Fruit fly (Drosophila melanogaster) whole organism, embryonic: Measurements from ENCODE around the gene loj.

Experiments used
- Abd-B ChIP-seq: fragments of 200-800 bp; sonication (Bioruptor generic); optimal IDR thresholded peaks from 2 replicates; lab custom pipeline; 2018; ENCODE audit warnings: missing biosample characterization, mild to moderate bottlenecking, missing genetic modification characterization, moderate library complexity
- Ada2b ChIP-seq: fragments of 200-800 bp; sonication (Bioruptor generic); IDR thresholded peaks from 2 replicates; pipeline ENCODE4 v1.3.6; 2022; ENCODE audit warnings: missing biosample characterization, missing genetic modification characterization
- B-H2 ChIP-seq: fragments of 200-800 bp; sonication (Bioruptor generic); optimal IDR thresholded peaks from 2 replicates; lab custom pipeline; 2018; ENCODE audit warnings: missing biosample characterization, mild to moderate bottlenecking, missing genetic modification characterization
- Bteb2 ChIP-seq: fragments of 200-800 bp; sonication (Bioruptor generic); optimal IDR thresholded peaks from 2 replicates; lab custom pipeline; 2016; ENCODE audit warnings: missing biosample characterization, missing genetic modification characterization
- CG10565 ChIP-seq: fragments of 200-800 bp; sonication (Bioruptor generic); optimal IDR thresholded peaks from 3 replicates; lab custom pipeline; 2016; ENCODE audit warnings: missing biosample characterization, mild to moderate bottlenecking, missing genetic modification characterization
- CG10979 ChIP-seq: fragments of 200-800 bp; sonication (Bioruptor generic); optimal IDR thresholded peaks from 2 replicates; lab custom pipeline; 2018; ENCODE audit warnings: missing biosample characterization, mild to moderate bottlenecking, missing genetic modification characterization, moderate library complexity
- CG11695 ChIP-seq: fragments of 200-800 bp; sonication (Bioruptor generic); IDR thresholded peaks from 3 replicates; pipeline ENCODE4 v1.3.6; 2022; ENCODE audit warnings: missing biosample characterization, missing genetic modification characterization
- CG14050 ChIP-seq: fragments of 200-800 bp; sonication (Bioruptor generic); IDR thresholded peaks from 3 replicates; pipeline ENCODE4 v1.3.6; 2022; ENCODE audit warnings: missing biosample characterization, missing genetic modification characterization
- CG14667 ChIP-seq: fragments of 200-800 bp; sonication (Bioruptor generic); IDR thresholded peaks from 2 replicates; pipeline ENCODE4 v1.3.6; 2022; ENCODE audit warnings: missing biosample characterization, missing genetic modification characterization
- CG17186 ChIP-seq: fragments of 200-800 bp; sonication (Bioruptor generic); optimal IDR thresholded peaks from 3 replicates; lab custom pipeline; 2017; ENCODE audit warnings: missing biosample characterization, missing genetic modification reagents, missing genetic modification characterization
- CG1792 ChIP-seq: fragments of 200-800 bp; sonication (Bioruptor generic); optimal IDR thresholded peaks from 2 replicates; lab custom pipeline; 2016; ENCODE audit warnings: missing biosample characterization, missing genetic modification characterization
- CG18476 ChIP-seq: fragments of 200-800 bp; sonication (Bioruptor generic); optimal IDR thresholded peaks from 2 replicates; lab custom pipeline; 2016; ENCODE audit warnings: missing biosample characterization, mild to moderate bottlenecking, missing genetic modification characterization
- CG30020 ChIP-seq: fragments of 200-800 bp; optimal IDR thresholded peaks from 2 replicates; lab custom pipeline; 2019; ENCODE audit warnings: missing biosample characterization, mild to moderate bottlenecking, missing genetic modification characterization, moderate library complexity
- CG30403 ChIP-seq: fragments of 200-800 bp; sonication (Bioruptor generic); optimal IDR thresholded peaks from 3 replicates; lab custom pipeline; 2016; ENCODE audit warnings: missing biosample characterization, missing genetic modification characterization
- CG5180 ChIP-seq: fragments of 200-800 bp; sonication (Bioruptor generic); optimal IDR thresholded peaks from 3 replicates; lab custom pipeline; 2017; ENCODE audit warnings: missing biosample characterization, missing genetic modification characterization, mild to moderate bottlenecking, moderate library complexity, missing genetic modification reagents
- CG6272 ChIP-seq: fragments of 200-800 bp; sonication (Bioruptor generic); IDR thresholded peaks from 2 replicates; pipeline ENCODE4 v1.3.6; 2022; ENCODE audit warnings: missing biosample characterization, missing genetic modification characterization
- CG7786 ChIP-seq: fragments of 200-800 bp; sonication (Bioruptor generic); optimal IDR thresholded peaks from 2 replicates; lab custom pipeline; 2016; ENCODE audit warnings: missing biosample characterization, missing genetic modification characterization
- CG7928 ChIP-seq: fragments of 200-800 bp; sonication (Bioruptor generic); optimal IDR thresholded peaks from 2 replicates; lab custom pipeline; 2017; ENCODE audit warnings: missing biosample characterization, mild to moderate bottlenecking, missing genetic modification characterization
- CG7987 ChIP-seq: fragments of 200-800 bp; sonication (Bioruptor generic); optimal IDR thresholded peaks from 2 replicates; lab custom pipeline; 2018; ENCODE audit warnings: missing biosample characterization, mild to moderate bottlenecking, missing genetic modification characterization, moderate library complexity
- CG8478 ChIP-seq: fragments of >200 bp; optimal IDR thresholded peaks from 2 replicates; lab custom pipeline; 2018
- CG9817 ChIP-seq: fragments of 200-800 bp; sonication (Bioruptor generic); optimal IDR thresholded peaks from 2 replicates; lab custom pipeline; 2018; ENCODE audit warnings: missing biosample characterization, mild to moderate bottlenecking, missing genetic modification characterization, moderate library complexity
- Deaf1 ChIP-seq: fragments of 200-800 bp; optimal IDR thresholded peaks from 3 replicates; lab custom pipeline; 2019; ENCODE audit warnings: missing biosample characterization, mild to moderate bottlenecking, missing genetic modification characterization, moderate library complexity
- Doc2 ChIP-seq: fragments of 200-800 bp; sonication (Bioruptor generic); IDR thresholded peaks from 2 replicates; pipeline ENCODE4 v1.3.6; 2022; ENCODE audit warnings: missing biosample characterization, missing genetic modification characterization
- Dref ChIP-seq: fragments of 200-800 bp; sonication (Bioruptor generic); IDR thresholded peaks from 2 replicates; pipeline ENCODE4 v1.3.6; 2022; ENCODE audit warnings: missing biosample characterization, missing genetic modification characterization
- Eip74EF ChIP-seq, 2 experiments: fragments of 200-800 bp in 1 of 2; fragments of >200 bp in 1 of 2; sonication (Bioruptor generic) in 1 of 2; optimal IDR thresholded peaks; 2 replicates each; lab custom pipeline; 2017 to 2019; ENCODE audit warnings: missing biosample characterization in 2 of 2, missing genetic modification characterization in 2 of 2, mild to moderate bottlenecking in 1 of 2, moderate library complexity in 1 of 2
- Fer2 ChIP-seq: fragments of 200-800 bp; sonication (Bioruptor generic); optimal IDR thresholded peaks from 2 replicates; lab custom pipeline; 2018; ENCODE audit warnings: missing biosample characterization, mild to moderate bottlenecking, missing genetic modification characterization, moderate library complexity
- Fer3 ChIP-seq: fragments of 200-800 bp; sonication (Bioruptor generic); optimal IDR thresholded peaks from 2 replicates; lab custom pipeline; 2018; ENCODE audit warnings: missing biosample characterization, mild to moderate bottlenecking, missing genetic modification characterization, moderate library complexity
- HLH4C ChIP-seq: fragments of 200-800 bp; sonication (Bioruptor generic); IDR thresholded peaks from 3 replicates; pipeline ENCODE4 v1.3.6; 2022; ENCODE audit warnings: missing biosample characterization, missing genetic modification characterization; ENCODE audit not compliant: partially characterized antibody
- Kr ChIP-seq: fragments of 200-800 bp; sonication (Bioruptor generic); optimal IDR thresholded peaks from 2 replicates; lab custom pipeline; 2017; ENCODE audit warnings: missing biosample characterization, mild to moderate bottlenecking, missing genetic modification characterization
- Lhr ChIP-seq: fragments of 200-800 bp; sonication (Bioruptor generic); optimal IDR thresholded peaks from 3 replicates; lab custom pipeline; 2017; ENCODE audit warnings: mild to moderate bottlenecking, missing biosample characterization, missing genetic modification reagents, missing genetic modification characterization
- Meics ChIP-seq: fragments of 200-800 bp; sonication (Bioruptor generic); optimal IDR thresholded peaks from 2 replicates; lab custom pipeline; 2017; ENCODE audit warnings: missing biosample characterization, mild to moderate bottlenecking, missing genetic modification characterization
- Neu2 ChIP-seq: fragments of 200-800 bp; sonication (Bioruptor generic); optimal IDR thresholded peaks from 3 replicates; lab custom pipeline; 2016; ENCODE audit warnings: missing biosample characterization, missing genetic modification characterization, borderline replicate concordance
- Nf-YA ChIP-seq: fragments of 200-800 bp; sonication (Bioruptor generic); IDR thresholded peaks from 2 replicates; pipeline ENCODE4 v1.3.6; 2022; ENCODE audit warnings: missing biosample characterization, missing genetic modification characterization
- al ChIP-seq: fragments of 200-800 bp; sonication (Bioruptor generic); IDR thresholded peaks from 2 replicates; pipeline ENCODE4 v1.3.6; 2022; ENCODE audit warnings: missing biosample characterization, missing genetic modification characterization
- ci ChIP-seq: fragments of 200-800 bp; sonication (Bioruptor generic); IDR thresholded peaks from 3 replicates; pipeline ENCODE4 v1.3.6; 2022; ENCODE audit warnings: missing biosample characterization, missing genetic modification characterization
- disco-r ChIP-seq: fragments of 200-800 bp; sonication (Bioruptor generic); optimal IDR thresholded peaks from 2 replicates; lab custom pipeline; 2016; ENCODE audit warnings: missing biosample characterization, missing genetic modification characterization
- dysf ChIP-seq: fragments of 200-800 bp; sonication (Bioruptor generic); IDR thresholded peaks from 3 replicates; pipeline ENCODE4 v1.3.6; 2022; ENCODE audit warnings: missing biosample characterization, missing genetic modification characterization
- ems ChIP-seq: fragments of 200-800 bp; sonication (Bioruptor generic); optimal IDR thresholded peaks from 3 replicates; lab custom pipeline; 2016; ENCODE audit warnings: missing biosample characterization, missing genetic modification characterization
- fd102C ChIP-seq: fragments of 200-800 bp; sonication (Bioruptor generic); optimal IDR thresholded peaks from 2 replicates; lab custom pipeline; 2018; ENCODE audit warnings: missing biosample characterization, mild to moderate bottlenecking, missing genetic modification characterization, moderate library complexity
- jigr1 ChIP-seq: fragments of 200-800 bp; sonication (Bioruptor generic); IDR thresholded peaks from 3 replicates; pipeline ENCODE4 v1.3.6; 2022; ENCODE audit warnings: missing biosample characterization, missing genetic modification characterization
- klu ChIP-seq: fragments of 200-800 bp; sonication (Bioruptor generic); IDR thresholded peaks from 2 replicates; pipeline ENCODE4 v1.3.6; 2022; ENCODE audit warnings: missing biosample characterization, missing genetic modification characterization
- lbe ChIP-seq: fragments of 200-800 bp; sonication (Bioruptor generic); optimal IDR thresholded peaks from 2 replicates; lab custom pipeline; 2016; ENCODE audit warnings: missing biosample characterization, mild to moderate bottlenecking, missing genetic modification characterization
- nmo ChIP-seq: fragments of 200-800 bp; sonication (Bioruptor generic); optimal IDR thresholded peaks from 2 replicates; lab custom pipeline; 2018; ENCODE audit warnings: missing biosample characterization, mild to moderate bottlenecking, missing genetic modification characterization, moderate library complexity
- org-1 ChIP-seq: fragments of 200-800 bp; sonication (Bioruptor generic); optimal IDR thresholded peaks from 2 replicates; lab custom pipeline; 2017; ENCODE audit warnings: missing biosample characterization, missing genetic modification characterization
- ranshi ChIP-seq: fragments of 200-800 bp; sonication (Bioruptor generic); IDR thresholded peaks from 2 replicates; pipeline ENCODE4 v1.3.6; 2022; ENCODE audit warnings: missing biosample characterization, missing genetic modification characterization
- row ChIP-seq: fragments of 200-800 bp; sonication (Bioruptor generic); IDR thresholded peaks from 3 replicates; pipeline ENCODE4 v1.3.6; 2022; ENCODE audit warnings: missing biosample characterization, missing genetic modification characterization
- slou ChIP-seq: fragments of 200-800 bp; sonication (Bioruptor generic); optimal IDR thresholded peaks from 3 replicates; lab custom pipeline; 2016; ENCODE audit warnings: missing biosample characterization, missing genetic modification characterization
- sna ChIP-seq: fragments of 200-800 bp; sonication (Bioruptor generic); IDR thresholded peaks from 2 replicates; pipeline ENCODE4 v1.3.6; 2022; ENCODE audit warnings: missing biosample characterization, missing genetic modification characterization; ENCODE audit not compliant: partially characterized antibody
- sr ChIP-seq: fragments of 200-800 bp; sonication (Bioruptor generic); IDR thresholded peaks from 3 replicates; pipeline ENCODE4 v1.3.6; 2022; ENCODE audit warnings: missing biosample characterization, missing genetic modification characterization
- unpg ChIP-seq: fragments of 200-800 bp; sonication (Bioruptor generic); optimal IDR thresholded peaks from 3 replicates; lab custom pipeline; 2018; ENCODE audit warnings: missing biosample characterization, mild to moderate bottlenecking, missing genetic modification characterization, moderate library complexity
- wek ChIP-seq: fragments of 200-800 bp; sonication (Bioruptor generic); optimal IDR thresholded peaks from 3 replicates; lab custom pipeline; 2018; ENCODE audit warnings: missing biosample characterization, mild to moderate bottlenecking, missing genetic modification characterization, moderate library complexity

Gene loj

DNA sequence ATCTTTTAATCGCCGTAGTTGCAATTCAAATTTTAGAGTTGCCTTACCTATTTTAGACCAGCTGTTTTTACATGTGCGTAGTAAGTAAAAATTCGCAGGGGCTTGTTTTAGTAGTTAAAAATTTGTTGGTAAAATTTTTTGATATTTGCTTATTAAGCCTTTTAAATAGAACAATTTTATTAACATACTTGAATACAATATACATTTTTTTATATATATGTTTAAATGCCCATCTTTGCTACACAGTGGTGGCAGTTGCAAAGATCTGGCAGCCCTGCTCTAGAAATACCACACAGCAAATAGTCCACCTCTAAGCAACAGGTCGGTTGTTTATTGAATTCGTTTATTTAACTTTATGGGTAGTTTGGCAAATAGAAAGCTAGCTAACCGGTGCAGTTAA lies at the start of gene loj, which contains the start of gene CG10467 (continued):
- TF ChIP-seq CG7987 (GFP tag; lab: Kevin White, UChicago), result peak; percentile 73
- peak; percentile 98 for TF ChIP-seq nmo (GFP tag; lab: Kevin White, UChicago)
- TF ChIP-seq CG30403 (GFP tag; lab: Kevin White, UChicago), result peak; percentile 97
- peak; percentile 96 for TF ChIP-seq slou
- peak; percentile 50 for TF ChIP-seq CG10565
- TF ChIP-seq row (GFP tag; lab: Robert Waterston, UW), result peak; percentile 98
- peak; percentile 75 for TF ChIP-seq org-1 (GFP tag; lab: Kevin White, UChicago)
- peak; percentile 98 for TF ChIP-seq dysf
- TF ChIP-seq B-H2 (GFP tag; lab: Kevin White, UChicago), result peak; percentile 94
- peak; percentile 75 for TF ChIP-seq lbe (GFP tag; lab: Kevin White, UChicago)
- TF ChIP-seq CG17186 (GFP tag; lab: Kevin White, UChicago), result peak; percentile 48
- TF ChIP-seq unpg (GFP tag; lab: Kevin White, UChicago), result peak; percentile 96
- TF ChIP-seq Fer2, result peak; percentile 94
- peak; percentile 97 for TF ChIP-seq Fer3 (tag; lab: Kevin White, UChicago)
- TF ChIP-seq CG8478 (lab: Kevin White, UChicago), result no peak
- TF ChIP-seq Bteb2 (GFP tag; lab: Kevin White, UChicago), result peak; percentile 90
- TF ChIP-seq CG7928 (GFP tag; lab: Kevin White, UChicago), result peak; percentile 75
- TF ChIP-seq Ada2b (GFP tag; lab: Robert Waterston, UW), result peak; percentile 94
- TF ChIP-seq ranshi (GFP tag; lab: Robert Waterston, UW), result peak; percentile 98
- TF ChIP-seq ci, result peak; percentile 94
- peak; percentile 88 for TF ChIP-seq ems (GFP tag; lab: Kevin White, UChicago)
- peak; percentile 70 for TF ChIP-seq fd102C
- TF ChIP-seq HLH4C (GFP tag; lab: Robert Waterston, UW), result peak; percentile 59
- peak; percentile 87 for TF ChIP-seq CG30020 (tag; lab: Kevin White, UChicago)
- peak; percentile 90 for TF ChIP-seq Lhr (GFP tag; lab: Kevin White, UChicago)
- TF ChIP-seq Abd-B (GFP tag; lab: Kevin White, UChicago), result peak; percentile 99
- peak in 1 of 2 experiments; percentile 78 for TF ChIP-seq Eip74EF (GFP tag; optimal IDR thresholded peaks at IDR 0.05; lab: Kevin White, UChicago)
- peak; percentile 94 for TF ChIP-seq CG14050 (GFP tag; lab: Robert Waterston, UW)
- TF ChIP-seq CG11695, result peak; percentile 89
- peak; percentile 63; the same call in 1 of the 3 replicates for TF ChIP-seq sr (GFP tag; lab: Robert Waterston, UW)
- TF ChIP-seq CG10979 (tag; lab: Kevin White, UChicago), result peak; percentile 94
- TF ChIP-seq wek (GFP tag; lab: Kevin White, UChicago), result no peak
- TF ChIP-seq sna (GFP tag; lab: Robert Waterston, UW), result peak; percentile 84
- peak; percentile 5 for TF ChIP-seq disco-r (GFP tag; lab: Kevin White, UChicago)
- peak; percentile 33 for TF ChIP-seq Kr (GFP tag; lab: Kevin White, UChicago)
- peak; percentile 97 for TF ChIP-seq klu (GFP tag; lab: Robert Waterston, UW)
- peak; percentile 67 for TF ChIP-seq CG5180
- peak; percentile 92 for TF ChIP-seq jigr1
- TF ChIP-seq CG1792, result peak; percentile 65
- peak; percentile 83 for TF ChIP-seq CG7786 (GFP tag; lab: Kevin White, UChicago)
- peak; percentile 97 for TF ChIP-seq CG14667 (GFP tag; lab: Robert Waterston, UW)
- peak; percentile 47 for TF ChIP-seq Dref (GFP tag; lab: Robert Waterston, UW)
- peak; percentile 87 for TF ChIP-seq Nf-YA (GFP tag; lab: Robert Waterston, UW)
- TF ChIP-seq Deaf1 (tag; lab: Kevin White, UChicago), result peak; percentile 73
- TF ChIP-seq CG9817 (tag; lab: Kevin White, UChicago), result peak; percentile 98
- TF ChIP-seq Doc2 (GFP tag; lab: Robert Waterston, UW), result peak; percentile 88
- TF ChIP-seq CG18476 (GFP tag; lab: Kevin White, UChicago), result peak; percentile 83
- TF ChIP-seq Meics (GFP tag; lab: Kevin White, UChicago), result peak; percentile 92
- no peak for TF ChIP-seq Neu2 (GFP tag; lab: Kevin White, UChicago)
- TF ChIP-seq al, result peak; percentile 98
- peak; percentile 98 for TF ChIP-seq CG6272 (GFP tag; lab: Robert Waterston, UW)
